1 fruit fly cellular context compared by ENCODE assay signal in the genomic region with DNA sequence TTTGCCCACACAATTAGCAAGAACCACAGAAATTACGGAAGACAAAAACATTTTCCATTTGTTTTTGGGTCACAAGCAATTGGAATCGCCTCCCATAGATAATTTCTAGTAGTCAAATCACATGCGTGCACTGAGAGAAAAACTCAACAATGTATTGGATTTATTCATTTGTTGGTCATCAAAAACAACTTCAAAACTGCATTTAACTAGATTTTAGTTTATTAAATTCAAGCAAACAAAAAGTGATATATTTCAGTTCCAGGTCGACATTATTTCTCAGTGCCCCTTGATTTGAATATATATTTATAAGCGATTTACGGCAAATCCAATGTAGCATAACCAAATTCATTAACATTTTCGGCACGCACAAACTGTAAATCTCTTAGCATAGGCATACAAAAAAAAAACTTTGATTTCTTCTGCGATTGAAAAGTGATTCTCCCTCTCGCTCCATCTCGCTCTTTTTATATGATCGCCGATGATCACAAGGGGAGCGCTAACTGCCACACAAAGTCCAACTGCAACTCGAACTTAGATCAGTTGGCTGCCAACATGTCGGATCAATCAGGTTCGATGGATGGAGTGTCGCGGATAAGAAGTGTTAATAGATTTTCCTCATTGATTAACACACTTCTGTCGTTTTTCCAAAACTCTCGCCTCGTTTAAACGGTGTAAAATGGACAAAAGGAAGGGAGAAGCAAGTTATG.
A peak's percentile ranks its signal among the peaks of the same experiment; 100 is the strongest.
TF ChIP-seq lines count a peak whose summit lies in the region.

No protein-coding gene starts in this region.

TF ChIP-seq in whole organism, embryonic, 481 proteins besides CTCF, POLR2A, EP300 and RAD21 (continued from another document and continues in another):
- TF ChIP-seq CG18011 (GFP tag; optimal IDR thresholded peaks at IDR 0.05; lab: Kevin White, UChicago) (no peak), Stat92E (GFP tag; optimal IDR thresholded peaks at IDR 0.05; lab: Kevin White, UChicago) (no peak), CG1602 (GFP tag; optimal IDR thresholded peaks at IDR 0.05; lab: Kevin White, UChicago) (peak; percentile 49), HmgD (GFP tag; optimal IDR thresholded peaks at IDR 0.05; lab: Kevin White, UChicago) (no peak), Oli (tag; optimal IDR thresholded peaks at IDR 0.05; lab: Kevin White, UChicago) (peak; percentile 72), unpg (GFP tag; optimal IDR thresholded peaks at IDR 0.05; lab: Kevin White, UChicago) (peak; percentile 80), fd96Cb (tag; optimal IDR thresholded peaks at IDR 0.05; lab: Kevin White, UChicago) (peak; percentile 61), dmrt11E (tag; optimal IDR thresholded peaks at IDR 0.05; lab: Kevin White, UChicago) (peak; percentile 63), CG7271 (tag; optimal IDR thresholded peaks at IDR 0.05; lab: Kevin White, UChicago) (no peak), pan (optimal IDR thresholded peaks at IDR 0.05; lab: Kevin White, UChicago) (no peak), pan (GFP tag; optimal IDR thresholded peaks at IDR 0.05 in 1 of 2, IDR thresholded peaks at IDR 0.05 in 1 of 2) (peak in 1 of 2 experiments; percentile 53), CG14965 (GFP tag; optimal IDR thresholded peaks at IDR 0.05; lab: Kevin White, UChicago; ENCODE audit: borderline replicate concordance) (no peak), sc (optimal IDR thresholded peaks at IDR 0.05; lab: Kevin White, UChicago) (no peak), sc (GFP tag; optimal IDR thresholded peaks at IDR 0.05; lab: Kevin White, UChicago) (no peak), corto (GFP tag; optimal IDR thresholded peaks at IDR 0.05; lab: Kevin White, UChicago) (no peak), Mrtf (GFP tag; IDR thresholded peaks at IDR 0.05; lab: Robert Waterston, UW) (no peak), CG4730 (GFP tag; IDR thresholded peaks at IDR 0.05; lab: Robert Waterston, UW) (peak; percentile 54; the same call in 1 of the 2 replicates), CG11695 (GFP tag; IDR thresholded peaks at IDR 0.05; lab: Robert Waterston, UW) (peak; percentile 58; the same call in 1 of the 3 replicates), jing (GFP tag; optimal IDR thresholded peaks at IDR 0.05; lab: Kevin White, UChicago) (peak; percentile 43), unc-4 (GFP tag; IDR thresholded peaks at IDR 0.05; lab: Robert Waterston, UW; ENCODE audit: partially characterized antibody) (no peak), CG13624 (GFP tag; optimal IDR thresholded peaks at IDR 0.05; lab: Kevin White, UChicago) (peak; percentile 58), Nf-YC (tag; optimal IDR thresholded peaks at IDR 0.05; lab: Kevin White, UChicago) (no peak), Mad (GFP tag; optimal IDR thresholded peaks at IDR 0.05; lab: Kevin White, UChicago) (peak; percentile 49), CG30020 (tag; optimal IDR thresholded peaks at IDR 0.05; lab: Kevin White, UChicago) (no peak), gsb-n (tag; optimal IDR thresholded peaks at IDR 0.05; lab: Kevin White, UChicago) (peak; percentile 73), CG14014 (GFP tag; IDR thresholded peaks at IDR 0.05; lab: Robert Waterston, UW) (peak; percentile 69), h (optimal IDR thresholded peaks at IDR 0.05; lab: Kevin White, UChicago) (no peak), Abd-B (GFP tag; optimal IDR thresholded peaks at IDR 0.05; lab: Kevin White, UChicago) (peak; percentile 54), CG13894 (tag; optimal IDR thresholded peaks at IDR 0.05; lab: Kevin White, UChicago) (peak; percentile 18), Neu2 (GFP tag; optimal IDR thresholded peaks at IDR 0.05; lab: Kevin White, UChicago; ENCODE audit: borderline replicate concordance) (no peak), row (GFP tag; IDR thresholded peaks at IDR 0.05; lab: Robert Waterston, UW) (peak; percentile 63), CG8765 (GFP tag; IDR thresholded peaks at IDR 0.05; lab: Robert Waterston, UW) (0 out of 2 replicates have a peak, but pooled peaks have one; percentile 27), kay (GFP tag; optimal IDR thresholded peaks at IDR 0.05; lab: Kevin White, UChicago) (no peak), MESR4 (GFP tag; optimal IDR thresholded peaks at IDR 0.05; lab: Kevin White, UChicago) (no peak), knrl (GFP tag; IDR thresholded peaks at IDR 0.05; lab: Robert Waterston, UW; ENCODE audit: partially characterized antibody) (no peak), dan (GFP tag; IDR thresholded peaks at IDR 0.05; lab: Robert Waterston, UW) (no peak), CG10209 (GFP tag; optimal IDR thresholded peaks at IDR 0.05; lab: Kevin White, UChicago) (peak; percentile 44), nerfin-2 (GFP tag; IDR thresholded peaks at IDR 0.05; lab: Robert Waterston, UW; ENCODE audit: partially characterized antibody) (no peak), B-H1 (GFP tag; IDR thresholded peaks at IDR 0.05; lab: Robert Waterston, UW) (peak; percentile 45; the same call in 1 of the 3 replicates), bab2 (GFP tag; optimal IDR thresholded peaks at IDR 0.05; lab: Kevin White, UChicago) (peak; percentile 65), odd (GFP tag; optimal IDR thresholded peaks at IDR 0.05; lab: Kevin White, UChicago) (peak; percentile 26), nerfin-1 (tag; optimal IDR thresholded peaks at IDR 0.05; lab: Kevin White, UChicago) (peak; percentile 9), HmgZ (tag; optimal IDR thresholded peaks at IDR 0.05; lab: Kevin White, UChicago) (peak; percentile 18), CG8924 (tag; optimal IDR thresholded peaks at IDR 0.05; lab: Kevin White, UChicago) (peak; percentile 66), br (optimal IDR thresholded peaks at IDR 0.05; lab: Kevin White, UChicago) (no peak), zfh1 (GFP tag; IDR thresholded peaks at IDR 0.05; lab: Robert Waterston, UW) (peak; percentile 66), CG7745 (tag; optimal IDR thresholded peaks at IDR 0.05; lab: Kevin White, UChicago) (no peak), Hmr (GFP tag; optimal IDR thresholded peaks at IDR 0.05; lab: Kevin White, UChicago) (peak; percentile 38), CkIIα-i1 (GFP tag; IDR thresholded peaks at IDR 0.05; lab: Robert Waterston, UW) (no peak), CG34224 (GFP tag; IDR thresholded peaks at IDR 0.05; lab: Robert Waterston, UW; ENCODE audit: partially characterized antibody) (no peak), Dad (GFP tag; optimal IDR thresholded peaks at IDR 0.05; lab: Kevin White, UChicago) (peak; percentile 29), CG7839 (tag; optimal IDR thresholded peaks at IDR 0.05; lab: Kevin White, UChicago) (peak; percentile 73), CG3407 (GFP tag; optimal IDR thresholded peaks at IDR 0.05; lab: Kevin White, UChicago) (peak; percentile 48), zen (tag; optimal IDR thresholded peaks at IDR 0.05; lab: Kevin White, UChicago) (peak; percentile 34), CG1024 (GFP tag; IDR thresholded peaks at IDR 0.05; lab: Robert Waterston, UW) (no peak), twi (tag; optimal IDR thresholded peaks at IDR 0.05; lab: Kevin White, UChicago) (peak; percentile 44), lilli (GFP tag; optimal IDR thresholded peaks at IDR 0.05; lab: Kevin White, UChicago) (peak; percentile 60), CG7963 (GFP tag; IDR thresholded peaks at IDR 0.05; lab: Robert Waterston, UW; ENCODE audit: partially characterized antibody) (no peak), CG16813 (GFP tag; IDR thresholded peaks at IDR 0.05; lab: Robert Waterston, UW; ENCODE audit: partially characterized antibody) (no peak), CG43689 (GFP tag; IDR thresholded peaks at IDR 0.05; lab: Robert Waterston, UW) (no peak), Chrac-16 (GFP tag; optimal IDR thresholded peaks at IDR 0.05; lab: Kevin White, UChicago) (peak; percentile 42), CG3726 (GFP tag; IDR thresholded peaks at IDR 0.05; lab: Robert Waterston, UW) (0 out of 3 replicates have a peak, but pooled peaks have one; percentile 26), CG16863 (GFP tag; optimal IDR thresholded peaks at IDR 0.05; lab: Kevin White, UChicago) (peak; percentile 37), CG13424 (tag; optimal IDR thresholded peaks at IDR 0.05; lab: Kevin White, UChicago) (peak; percentile 62), eyg (GFP tag; optimal IDR thresholded peaks at IDR 0.05; lab: Kevin White, UChicago) (no peak), CG17612 (GFP tag; IDR thresholded peaks at IDR 0.05; lab: Robert Waterston, UW) (no peak), NFAT (GFP tag; IDR thresholded peaks at IDR 0.05; lab: Robert Waterston, UW) (no peak; the same call in 1 of the 2 replicates), CG17328 (GFP tag; IDR thresholded peaks at IDR 0.05; lab: Robert Waterston, UW) (peak; percentile 65), CG7786 (GFP tag; optimal IDR thresholded peaks at IDR 0.05; lab: Kevin White, UChicago) (peak; percentile 44), CG10274 (GFP tag; optimal IDR thresholded peaks at IDR 0.05; lab: Kevin White, UChicago) (no peak), CG6813 (GFP tag; optimal IDR thresholded peaks at IDR 0.05; lab: Kevin White, UChicago) (peak; percentile 20), lola (GFP tag; optimal IDR thresholded peaks at IDR 0.05; lab: Kevin White, UChicago) (peak in 1 of 3 experiments; percentile 52), mam (GFP tag; optimal IDR thresholded peaks at IDR 0.05; lab: Kevin White, UChicago) (peak; percentile 67), Scr (GFP tag; IDR thresholded peaks at IDR 0.05; lab: Robert Waterston, UW; ENCODE audit: partially characterized antibody) (no peak), slp2 (GFP tag; optimal IDR thresholded peaks at IDR 0.05; lab: Kevin White, UChicago) (peak; percentile 47), cwo (GFP tag; optimal IDR thresholded peaks at IDR 0.05; lab: Kevin White, UChicago) (peak; percentile 28), fu2 (GFP tag; optimal IDR thresholded peaks at IDR 0.05; lab: Kevin White, UChicago) (peak; percentile 2), trem (tag; optimal IDR thresholded peaks at IDR 0.05; lab: Kevin White, UChicago) (peak; percentile 3), phol (tag; optimal IDR thresholded peaks at IDR 0.05; lab: Kevin White, UChicago) (peak; percentile 61), sisA (GFP tag; IDR thresholded peaks at IDR 0.05; lab: Robert Waterston, UW) (peak; percentile 39; the same call in 1 of the 2 replicates), CG18476 (GFP tag; optimal IDR thresholded peaks at IDR 0.05; lab: Kevin White, UChicago) (peak; percentile 1), sob (GFP tag; IDR thresholded peaks at IDR 0.05; lab: Robert Waterston, UW) (peak; percentile 63; the same call in 1 of the 2 replicates), CG14710 (tag; optimal IDR thresholded peaks at IDR 0.05; lab: Kevin White, UChicago) (peak; percentile 21), Oaz (GFP tag; IDR thresholded peaks at IDR 0.05; lab: Robert Waterston, UW) (no peak), vnd (GFP tag; IDR thresholded peaks at IDR 0.05; lab: Robert Waterston, UW; ENCODE audit: partially characterized antibody) (no peak), wek (GFP tag; optimal IDR thresholded peaks at IDR 0.05; lab: Kevin White, UChicago) (no peak), salm (tag; optimal IDR thresholded peaks at IDR 0.05; lab: Kevin White, UChicago) (no peak), ash1 (GFP tag; optimal IDR thresholded peaks at IDR 0.05; lab: Kevin White, UChicago) (no peak), pzg (GFP tag; optimal IDR thresholded peaks at IDR 0.05; lab: Kevin White, UChicago) (no peak), pnt (GFP tag; optimal IDR thresholded peaks at IDR 0.05; lab: Kevin White, UChicago) (peak; percentile 41), Dbx (GFP tag; IDR thresholded peaks at IDR 0.05; lab: Robert Waterston, UW) (0 out of 3 replicates have a peak, but pooled peaks have one; percentile 60), Ada2b (GFP tag; IDR thresholded peaks at IDR 0.05; lab: Robert Waterston, UW) (peak; percentile 74), CG32532 (GFP tag; IDR thresholded peaks at IDR 0.05; lab: Robert Waterston, UW) (peak; percentile 77), ranshi (GFP tag; IDR thresholded peaks at IDR 0.05; lab: Robert Waterston, UW) (peak; percentile 41; the same call in 1 of the 2 replicates), lov (optimal IDR thresholded peaks at IDR 0.05; lab: Kevin White, UChicago) (no peak), lov (GFP tag; IDR thresholded peaks at IDR 0.05; lab: Robert Waterston, UW) (0 out of 3 replicates have a peak, but pooled peaks have one; percentile 15), CG18619 (GFP tag; optimal IDR thresholded peaks at IDR 0.05; lab: Kevin White, UChicago) (no peak), Antp (GFP tag; optimal IDR thresholded peaks at IDR 0.05; lab: Kevin White, UChicago) (peak; percentile 48), sr (GFP tag; IDR thresholded peaks at IDR 0.05; lab: Robert Waterston, UW) (no peak), ewg (GFP tag; optimal IDR thresholded peaks at IDR 0.05; lab: Kevin White, UChicago) (peak; percentile 32), fd64A (GFP tag; optimal IDR thresholded peaks at IDR 0.05; lab: Kevin White, UChicago) (no peak), Dip2 (GFP tag; IDR thresholded peaks at IDR 0.05; lab: Robert Waterston, UW) (no peak), prd (optimal IDR thresholded peaks at IDR 0.05; lab: Kevin White, UChicago) (no peak), prd (GFP tag; IDR thresholded peaks at IDR 0.05; lab: Robert Waterston, UW) (peak; percentile 74), CG7928 (GFP tag; optimal IDR thresholded peaks at IDR 0.05; lab: Kevin White, UChicago) (no peak), Pdp1 (GFP tag; optimal IDR thresholded peaks at IDR 0.05; lab: Kevin White, UChicago) (peak; percentile 50 to 57), crol (GFP tag; IDR thresholded peaks at IDR 0.05; lab: Robert Waterston, UW) (no peak), GATAe (GFP tag; conservative IDR thresholded peaks at IDR 0.05; lab: Robert Waterston, UW) (no peak), vvl (GFP tag; IDR thresholded peaks at IDR 0.05; lab: Robert Waterston, UW) (peak; percentile 90), nmo (GFP tag; optimal IDR thresholded peaks at IDR 0.05; lab: Kevin White, UChicago) (peak; percentile 68), HLHmδ (GFP tag; optimal IDR thresholded peaks at IDR 0.05; lab: Kevin White, UChicago) (no peak), bigmax (GFP tag; optimal IDR thresholded peaks at IDR 0.05; lab: Kevin White, UChicago) (no peak), CG10431 (GFP tag; optimal IDR thresholded peaks at IDR 0.05; lab: Kevin White, UChicago) (no peak), chif (GFP tag; optimal IDR thresholded peaks at IDR 0.05; lab: Kevin White, UChicago) (peak; percentile 65 to 73), Med (GFP tag; lab: Kevin White, UChicago) (peak; percentile 91), kni (GFP tag; optimal IDR thresholded peaks at IDR 0.05; lab: Kevin White, UChicago) (no peak), Hey (tag; optimal IDR thresholded peaks at IDR 0.05; lab: Kevin White, UChicago) (no peak), CG12659 (GFP tag; optimal IDR thresholded peaks at IDR 0.05; lab: Kevin White, UChicago) (peak; percentile 53), CG14667 (GFP tag; IDR thresholded peaks at IDR 0.05; lab: Robert Waterston, UW) (0 out of 2 replicates have a peak, but pooled peaks have one; percentile 20), tll (GFP tag; optimal IDR thresholded peaks at IDR 0.05; lab: Kevin White, UChicago) (no peak), mirr (GFP tag; optimal IDR thresholded peaks at IDR 0.05; lab: Kevin White, UChicago) (no peak), disco-r (GFP tag; optimal IDR thresholded peaks at IDR 0.05; lab: Kevin White, UChicago) (peak; percentile 42)
